Fruit fly (Drosophila melanogaster) whole organism, embryonic: ENCODE results near the gene CG31960.

Experiments used
- B-H1 ChIP-seq: fragments of 200-800 bp; sonication (Bioruptor generic); IDR thresholded peaks from 3 replicates; pipeline ENCODE4 v1.3.6; 2022; ENCODE audit warnings: missing biosample characterization, missing genetic modification characterization
- CG1024 ChIP-seq: fragments of 200-800 bp; sonication (Bioruptor generic); IDR thresholded peaks from 2 replicates; pipeline ENCODE4 v1.3.6; 2022; ENCODE audit warnings: missing biosample characterization, missing genetic modification characterization
- CG10366 ChIP-seq: fragments of 200-800 bp; sonication (Bioruptor generic); IDR thresholded peaks from 2 replicates; pipeline ENCODE4 v1.3.6; 2022; ENCODE audit warnings: missing biosample characterization, missing genetic modification characterization
- CG11093 ChIP-seq: fragments of 200-800 bp; sonication (Bioruptor generic); IDR thresholded peaks from 3 replicates; pipeline ENCODE4 v1.3.6; 2022; ENCODE audit warnings: missing biosample characterization, missing genetic modification characterization
- CG11456 ChIP-seq: fragments of 200-800 bp; sonication (Bioruptor generic); IDR thresholded peaks from 3 replicates; pipeline ENCODE4 v1.3.6; 2022; ENCODE audit warnings: missing biosample characterization, missing genetic modification characterization
- CG12769 ChIP-seq: fragments of 200-800 bp; sonication (Bioruptor generic); optimal IDR thresholded peaks from 2 replicates; lab custom pipeline; 2019; ENCODE audit warnings: missing biosample characterization, mild to moderate bottlenecking, missing genetic modification characterization, moderate library complexity
- CG13296 ChIP-seq: fragments of 200-800 bp; sonication (Bioruptor generic); optimal IDR thresholded peaks from 3 replicates; lab custom pipeline; 2018; ENCODE audit warnings: missing biosample characterization, mild to moderate bottlenecking, missing genetic modification characterization
- CG1529 ChIP-seq: fragments of 200-800 bp; sonication (Bioruptor generic); optimal IDR thresholded peaks from 3 replicates; lab custom pipeline; 2018; ENCODE audit warnings: missing biosample characterization, missing genetic modification characterization
- CG17328 ChIP-seq: fragments of 200-800 bp; sonication (Bioruptor generic); IDR thresholded peaks from 2 replicates; pipeline ENCODE4 v1.3.6; 2022; ENCODE audit warnings: missing biosample characterization, missing genetic modification characterization
- CG17912 ChIP-seq: fragments of 200-800 bp; sonication (Bioruptor generic); optimal IDR thresholded peaks from 2 replicates; lab custom pipeline; 2018; ENCODE audit warnings: missing biosample characterization, mild to moderate bottlenecking, missing genetic modification characterization
- CG18476 ChIP-seq: fragments of 200-800 bp; sonication (Bioruptor generic); optimal IDR thresholded peaks from 2 replicates; lab custom pipeline; 2016; ENCODE audit warnings: missing biosample characterization, mild to moderate bottlenecking, missing genetic modification characterization
- CG2875 ChIP-seq: fragments of 200-800 bp; sonication (Bioruptor generic); optimal IDR thresholded peaks from 2 replicates; lab custom pipeline; 2017; ENCODE audit warnings: missing biosample characterization, mild to moderate bottlenecking, missing genetic modification characterization, missing genetic modification reagents
- CG3281 ChIP-seq: fragments of 200-800 bp; sonication (Bioruptor generic); optimal IDR thresholded peaks from 3 replicates; lab custom pipeline; 2017; ENCODE audit warnings: missing biosample characterization, mild to moderate bottlenecking, missing genetic modification characterization
- CG33213 ChIP-seq: fragments of 200-800 bp; sonication (Bioruptor generic); optimal IDR thresholded peaks from 3 replicates; lab custom pipeline; 2016; ENCODE audit warnings: missing biosample characterization, missing genetic modification characterization
- CG3726 ChIP-seq: fragments of 200-800 bp; sonication (Bioruptor generic); IDR thresholded peaks from 3 replicates; pipeline ENCODE4, ENCODE4 v1.3.6; 2022; ENCODE audit warnings: missing biosample characterization, missing genetic modification characterization
- CG43689 ChIP-seq: fragments of 200-800 bp; sonication (Bioruptor generic); IDR thresholded peaks from 2 replicates; pipeline ENCODE4 v1.3.6; 2022; ENCODE audit warnings: missing biosample characterization, missing genetic modification characterization
- CG4617 ChIP-seq: fragments of 200-800 bp; sonication (Bioruptor generic); optimal IDR thresholded peaks from 3 replicates; lab custom pipeline; 2016; ENCODE audit warnings: missing biosample characterization, missing genetic modification characterization, borderline replicate concordance
- CG8359 ChIP-seq: fragments of 200-800 bp; sonication (Bioruptor generic); optimal IDR thresholded peaks from 2 replicates; lab custom pipeline; 2017; ENCODE audit warnings: missing biosample characterization, mild to moderate bottlenecking, missing genetic modification characterization, borderline replicate concordance
- Ets65A ChIP-seq: fragments of 200-800 bp; sonication (Bioruptor generic); peaks from one replicate; lab custom pipeline; 2016; ENCODE audit warnings: missing biosample characterization, missing genetic modification characterization
- Gsc ChIP-seq: fragments of 200-800 bp; sonication (Bioruptor generic); IDR thresholded peaks from 2 replicates; pipeline ENCODE4 v1.3.6; 2022; ENCODE audit warnings: missing biosample characterization, missing genetic modification characterization
- Gug ChIP-seq: fragments of 200-800 bp; sonication (Bioruptor generic); IDR thresholded peaks from 4 replicates; pipeline ENCODE4 v1.3.6; 2022; ENCODE audit warnings: missing biosample characterization, missing genetic modification characterization
- Hr3 ChIP-seq: fragments of 200-800 bp; sonication (Bioruptor generic); optimal IDR thresholded peaks from 3 replicates; lab custom pipeline; 2016; ENCODE audit warnings: missing biosample characterization, missing genetic modification characterization
- Hr51 ChIP-seq, 2 experiments: fragments of 200-800 bp; sonication (Bioruptor generic); optimal IDR thresholded peaks; 2 replicates in 1 of 2; 3 replicates in 1 of 2; lab custom pipeline; 2016 to 2018; ENCODE audit warnings: missing biosample characterization in 2 of 2, missing genetic modification characterization in 2 of 2, mild to moderate bottlenecking in 1 of 2, moderate library complexity in 1 of 2
- Mad ChIP-seq: fragments of 200-800 bp; sonication (Bioruptor generic); optimal IDR thresholded peaks from 2 replicates; lab custom pipeline; 2016; ENCODE audit warnings: missing biosample characterization, missing genetic modification characterization
- Mrtf ChIP-seq: fragments of 200-800 bp; sonication (Bioruptor generic); IDR thresholded peaks from 3 replicates; pipeline ENCODE4 v1.3.6; 2022; ENCODE audit warnings: missing biosample characterization, missing genetic modification characterization
- NK7.1 ChIP-seq: fragments of 200-800 bp; sonication (Bioruptor generic); optimal IDR thresholded peaks from 3 replicates; lab custom pipeline; 2016; ENCODE audit warnings: missing biosample characterization, missing genetic modification characterization
- Oli ChIP-seq: fragments of 200-800 bp; sonication (Bioruptor generic); optimal IDR thresholded peaks from 2 replicates; lab custom pipeline; 2018; ENCODE audit warnings: missing biosample characterization, mild to moderate bottlenecking, missing genetic modification characterization, moderate library complexity
- Poxn ChIP-seq: fragments of 200-800 bp; sonication (Bioruptor generic); IDR thresholded peaks from 2 replicates; pipeline ENCODE4 v1.3.6; 2022; ENCODE audit warnings: missing biosample characterization, missing genetic modification characterization
- btn ChIP-seq: fragments of 200-800 bp; sonication (Bioruptor generic); optimal IDR thresholded peaks from 2 replicates; lab custom pipeline; 2016; ENCODE audit warnings: missing biosample characterization, missing genetic modification characterization
- chn ChIP-seq: fragments of 200-800 bp; sonication (Bioruptor generic); optimal IDR thresholded peaks from 2 replicates; lab custom pipeline; 2016; ENCODE audit warnings: missing biosample characterization, missing genetic modification characterization
- dan ChIP-seq: fragments of 200-800 bp; sonication (Bioruptor generic); IDR thresholded peaks from 2 replicates; pipeline ENCODE4 v1.3.6; 2022; ENCODE audit warnings: missing biosample characterization, missing genetic modification characterization
- ems ChIP-seq: fragments of 200-800 bp; sonication (Bioruptor generic); optimal IDR thresholded peaks from 3 replicates; lab custom pipeline; 2016; ENCODE audit warnings: missing biosample characterization, missing genetic modification characterization
- esg ChIP-seq: fragments of 200-800 bp; sonication (Bioruptor generic); conservative IDR thresholded peaks from 2 replicates; pipeline ENCODE4 v1.3.6; 2022; ENCODE audit warnings: missing biosample characterization, missing genetic modification characterization
- eyg ChIP-seq: fragments of 200-800 bp; sonication (Bioruptor generic); optimal IDR thresholded peaks from 3 replicates; lab custom pipeline; 2016; ENCODE audit warnings: missing biosample characterization, missing genetic modification characterization
- gcm ChIP-seq: fragments of 200-800 bp; sonication (Bioruptor generic); optimal IDR thresholded peaks from 2 replicates; lab custom pipeline; 2019; ENCODE audit warnings: missing biosample characterization, mild to moderate bottlenecking, missing genetic modification characterization, moderate library complexity
- inv ChIP-seq: fragments of 200-800 bp; sonication (Bioruptor generic); IDR thresholded peaks from 2 replicates; pipeline ENCODE4 v1.3.6; 2022; ENCODE audit warnings: missing biosample characterization, missing genetic modification characterization; ENCODE audit not compliant: partially characterized antibody
- jigr1 ChIP-seq: fragments of 200-800 bp; sonication (Bioruptor generic); IDR thresholded peaks from 3 replicates; pipeline ENCODE4 v1.3.6; 2022; ENCODE audit warnings: missing biosample characterization, missing genetic modification characterization
- klu ChIP-seq: fragments of 200-800 bp; sonication (Bioruptor generic); IDR thresholded peaks from 2 replicates; pipeline ENCODE4 v1.3.6; 2022; ENCODE audit warnings: missing biosample characterization, missing genetic modification characterization
- knrl ChIP-seq: fragments of 200-800 bp; sonication (Bioruptor generic); IDR thresholded peaks from 3 replicates; pipeline ENCODE4 v1.3.6; 2022; ENCODE audit warnings: missing biosample characterization, missing genetic modification characterization; ENCODE audit not compliant: partially characterized antibody
- lab ChIP-seq: fragments of 200-800 bp; sonication (Bioruptor generic); optimal IDR thresholded peaks from 3 replicates; lab custom pipeline; 2017; ENCODE audit warnings: missing biosample characterization, missing genetic modification characterization, mild to moderate bottlenecking, moderate library complexity, missing genetic modification reagents
- nom ChIP-seq: fragments of 200-800 bp; sonication (Bioruptor generic); optimal IDR thresholded peaks from 2 replicates; lab custom pipeline; 2017; ENCODE audit warnings: missing biosample characterization, missing genetic modification characterization, mild to moderate bottlenecking, moderate library complexity, missing genetic modification reagents
- oc ChIP-seq: fragments of 200-800 bp; sonication (Bioruptor generic); optimal IDR thresholded peaks from 2 replicates; lab custom pipeline; 2018; ENCODE audit warnings: missing biosample characterization, mild to moderate bottlenecking, missing genetic modification characterization, moderate library complexity
- pan ChIP-seq, 4 experiments: fragments of >200 bp in 3 of 4; fragments of 200-800 bp in 1 of 4; sonication (Bioruptor generic) in 1 of 4; optimal IDR thresholded peaks in 3 of 4; IDR thresholded peaks in 1 of 4; 2 replicates each; pipeline versions ENCODE4 v1.3.6 to Lab custom; 2017 to 2022; ENCODE audit warnings: missing biosample characterization in 2 of 4, missing genetic modification characterization in 2 of 4, mixed read lengths in 1 of 4
- pho ChIP-seq: fragments of 200-800 bp; sonication (Bioruptor generic); optimal IDR thresholded peaks from 2 replicates; lab custom pipeline; 2016; ENCODE audit warnings: missing biosample characterization, missing genetic modification characterization
- pzg ChIP-seq: fragments of 200-800 bp; sonication (Bioruptor generic); optimal IDR thresholded peaks from 3 replicates; lab custom pipeline; 2018; ENCODE audit warnings: missing biosample characterization, mild to moderate bottlenecking, missing genetic modification characterization, moderate library complexity
- row ChIP-seq: fragments of 200-800 bp; sonication (Bioruptor generic); IDR thresholded peaks from 3 replicates; pipeline ENCODE4 v1.3.6; 2022; ENCODE audit warnings: missing biosample characterization, missing genetic modification characterization
- sna ChIP-seq: fragments of 200-800 bp; sonication (Bioruptor generic); IDR thresholded peaks from 2 replicates; pipeline ENCODE4 v1.3.6; 2022; ENCODE audit warnings: missing biosample characterization, missing genetic modification characterization; ENCODE audit not compliant: partially characterized antibody
- so ChIP-seq: fragments of 200-800 bp; sonication (Bioruptor generic); IDR thresholded peaks from 3 replicates; pipeline ENCODE4 v1.3.6; 2022; ENCODE audit warnings: missing biosample characterization, missing genetic modification characterization
- tll ChIP-seq, 2 experiments: fragments of 200-800 bp in 1 of 2; fragments of >200 bp in 1 of 2; sonication (Bioruptor generic) in 1 of 2; optimal IDR thresholded peaks; 2 replicates each; lab custom pipeline; 2017 to 2019; ENCODE audit warnings: missing biosample characterization in 2 of 2, missing genetic modification characterization in 2 of 2, mild to moderate bottlenecking in 1 of 2, moderate library complexity in 1 of 2

Gene CG31960

dm6 chr2L:3813255-3813875 lies 28.6 kb downstream of the CG31960 start, which contains the start of gene CG3407 (continued):
- TF ChIP-seq jigr1 (GFP tag; lab: Robert Waterston, UW), result no peak
- no peak for TF ChIP-seq Gsc
- TF ChIP-seq CG33213 (GFP tag; lab: Kevin White, UChicago), result peak; percentile 61
- TF ChIP-seq oc (tag; lab: Kevin White, UChicago), result peak; percentile 31
- TF ChIP-seq B-H1 (GFP tag; lab: Robert Waterston, UW), result no peak
- peak; percentile 96 for TF ChIP-seq Ets65A (GFP tag; lab: Kevin White, UChicago)
- TF ChIP-seq chn, result peak; percentile 57
- TF ChIP-seq knrl, result peak; percentile 72
- no peak for TF ChIP-seq CG1529 (GFP tag; lab: Kevin White, UChicago)
- no peak for TF ChIP-seq CG18476 (GFP tag; lab: Kevin White, UChicago)
- TF ChIP-seq so, result no peak
- no peak for TF ChIP-seq klu
- TF ChIP-seq CG17912 (GFP tag; lab: Kevin White, UChicago), result no peak
- TF ChIP-seq Oli, result no peak
- peak; percentile 78; the same call in 2 of the 3 replicates for TF ChIP-seq CG11456
- TF ChIP-seq pho (GFP tag; lab: Kevin White, UChicago), result peak; percentile 60
- TF ChIP-seq esg (GFP tag; lab: Robert Waterston, UW), result no peak
- TF ChIP-seq inv (GFP tag; lab: Robert Waterston, UW), result peak; percentile 56
- TF ChIP-seq CG8359, result no peak
- peak; percentile 70 for TF ChIP-seq sna (GFP tag; lab: Robert Waterston, UW)
- peak; percentile 16 for TF ChIP-seq ems (GFP tag; lab: Kevin White, UChicago)
- peak; percentile 72 for TF ChIP-seq Mad (GFP tag; lab: Kevin White, UChicago)
- no peak for TF ChIP-seq nom
- no peak for TF ChIP-seq CG3726 (GFP tag; lab: Robert Waterston, UW)
- no peak for TF ChIP-seq CG2875 (GFP tag; lab: Kevin White, UChicago)
- TF ChIP-seq CG12769, result no peak
- no peak for TF ChIP-seq gcm (GFP tag; lab: Kevin White, UChicago)
- peak; percentile 85 for TF ChIP-seq pzg (GFP tag; lab: Kevin White, UChicago)
- peak; percentile 39; the same call in 1 of the 3 replicates for TF ChIP-seq row (GFP tag; lab: Robert Waterston, UW)
- no peak for TF ChIP-seq Poxn (GFP tag; lab: Robert Waterston, UW)
- TF ChIP-seq CG11093 (GFP tag; lab: Robert Waterston, UW), result no peak
- peak; percentile 90 for TF ChIP-seq CG4617
- no peak for TF ChIP-seq lab
- TF ChIP-seq CG1024, result no peak
- no peak for TF ChIP-seq CG17328 (GFP tag; lab: Robert Waterston, UW)
- no peak for TF ChIP-seq tll (GFP tag; optimal IDR thresholded peaks at IDR 0.05; lab: Kevin White, UChicago)
- no peak for TF ChIP-seq dan (GFP tag; lab: Robert Waterston, UW)
- TF ChIP-seq eyg (GFP tag; lab: Kevin White, UChicago), result no peak
- peak; percentile 42 for TF ChIP-seq Hr3 (GFP tag; lab: Kevin White, UChicago)
- no peak for TF ChIP-seq NK7.1 (GFP tag; lab: Kevin White, UChicago)
- peak; percentile 34; the same call in 1 of the 3 replicates for TF ChIP-seq Mrtf
- TF ChIP-seq CG13296, result no peak
- no peak for TF ChIP-seq CG10366 (GFP tag; lab: Robert Waterston, UW)
- TF ChIP-seq Hr51 (GFP tag; optimal IDR thresholded peaks at IDR 0.05; lab: Kevin White, UChicago), result peak in 1 of 2 experiments; percentile 43
- TF ChIP-seq CG43689 (GFP tag; lab: Robert Waterston, UW), result no peak
- no peak for TF ChIP-seq btn
- TF ChIP-seq CG3281, result no peak
- no peak; the same call in 3 of the 4 replicates for TF ChIP-seq Gug (GFP tag; lab: Robert Waterston, UW)
- TF ChIP-seq pan (optimal IDR thresholded peaks at IDR 0.05; lab: Kevin White, UChicago), result no peak
- TF ChIP-seq pan (GFP tag; optimal IDR thresholded peaks at IDR 0.05 in 1 of 2, IDR thresholded peaks at IDR 0.05 in 1 of 2), result peak in 1 of 2 experiments; percentile 33
